Worm (Caenorhabditis elegans): ENCODE results near the gene F23H11.7.

The F23H11.7 gene

DNA sequence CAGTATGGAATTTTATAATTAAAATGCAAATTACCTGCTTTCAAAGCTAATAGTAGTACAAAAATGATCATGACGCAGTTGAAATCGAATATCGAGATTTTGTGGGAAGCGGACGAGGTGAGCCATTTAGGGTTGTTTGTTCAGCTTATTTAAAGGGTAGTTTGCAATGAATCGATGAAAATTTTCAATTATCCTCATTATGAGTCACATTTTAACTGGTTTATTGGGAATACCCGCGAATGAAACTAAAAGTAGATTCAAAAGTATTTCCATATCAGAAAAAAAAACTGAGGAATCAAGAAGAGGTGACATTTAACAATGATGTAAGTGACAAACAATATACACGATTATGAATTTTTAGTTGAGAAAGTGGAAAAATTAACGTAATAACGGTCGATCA lies at the start of gene F23H11.7:
F23H11.7 (minus strand) TSS at position 101 of the 400 bp plus-strand sequence.
- no peak for TF ChIP-seq dsc-1 (tag; optimal IDR thresholded peaks at IDR 0.05)
- TF ChIP-seq C16A3.4 (tag; optimal IDR thresholded peaks at IDR 0.05), result no peak
- no peak for TF ChIP-seq hlh-17 (GFP tag; optimal IDR thresholded peaks at IDR 0.05; ENCODE audit: borderline replicate concordance)
- TF ChIP-seq nhr-77 (tag; optimal IDR thresholded peaks at IDR 0.05), result no peak
- TF ChIP-seq elt-3 (tag; optimal IDR thresholded peaks at IDR 0.05), result no peak
- TF ChIP-seq isw-1 (GFP tag; IDR thresholded peaks at IDR 0.05), result no peak
- no peak for TF ChIP-seq lin-14 (GFP tag; optimal IDR thresholded peaks at IDR 0.05)
- no peak for TF ChIP-seq tbx-2 (tag; optimal IDR thresholded peaks at IDR 0.05)

DNA sequence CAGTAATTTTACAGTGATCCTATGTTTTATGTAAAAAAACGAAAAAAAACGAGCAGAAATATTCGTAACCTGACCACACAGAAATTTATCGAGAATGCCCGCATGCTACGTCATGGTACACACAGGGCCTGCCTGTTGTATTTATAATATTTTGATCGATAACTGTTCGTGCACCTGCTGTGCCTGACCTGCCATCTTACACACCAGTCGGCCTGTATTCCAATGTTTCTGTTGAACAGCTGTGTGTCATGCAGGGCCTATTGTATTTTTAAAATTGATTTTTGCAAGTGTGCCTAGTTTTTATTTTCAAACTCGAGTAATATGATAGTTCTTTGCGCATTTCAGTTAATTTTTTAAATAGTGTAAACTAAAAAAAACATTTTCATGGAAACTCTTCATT lies 47.0 kb upstream of the F23H11.7 start:
- no peak for TF ChIP-seq tbx-2 (tag; optimal IDR thresholded peaks at IDR 0.05)
- TF ChIP-seq fos-1 (tag; optimal IDR thresholded peaks at IDR 0.05), result no peak
- TF ChIP-seq Y116A8C.19 (tag; optimal IDR thresholded peaks at IDR 0.05; ENCODE audit: borderline replicate concordance), result no peak
- no peak for TF ChIP-seq rnt-1 (tag; optimal IDR thresholded peaks at IDR 0.05)
- TF ChIP-seq egl-13 (tag; optimal IDR thresholded peaks at IDR 0.05), result no peak
- no peak for TF ChIP-seq nhr-237 (tag; optimal IDR thresholded peaks at IDR 0.05)
- TF ChIP-seq ztf-4 (tag; optimal IDR thresholded peaks at IDR 0.05), result no peak
- no peak for TF ChIP-seq egl-27 (tag; optimal IDR thresholded peaks at IDR 0.05)
- TF ChIP-seq mdl-1 (tag; optimal IDR thresholded peaks at IDR 0.05), result no peak
- no peak for TF ChIP-seq ceh-88 (GFP tag; IDR thresholded peaks at IDR 0.05)
- no peak for TF ChIP-seq sox-4 (tag; optimal IDR thresholded peaks at IDR 0.05)

DNA sequence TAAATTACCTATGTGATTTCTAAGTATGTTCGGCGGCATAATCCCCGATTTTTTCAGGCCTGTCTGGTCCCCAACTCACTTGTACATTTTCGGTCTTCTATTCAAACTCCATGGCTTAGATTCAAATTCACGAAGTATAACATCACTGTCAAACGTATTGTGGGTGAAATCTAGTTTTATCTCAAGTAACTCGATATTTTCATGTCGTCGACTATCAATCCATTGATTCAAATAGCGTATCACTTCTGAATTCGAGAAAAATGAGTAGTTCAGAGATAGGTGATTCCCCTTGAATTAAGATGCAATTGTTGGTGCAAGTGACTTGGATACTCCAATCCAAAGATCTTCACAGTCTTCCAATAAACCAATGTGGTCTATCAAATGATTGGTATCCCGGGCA lies 45.4 kb upstream of the F23H11.7 start:
- TF ChIP-seq snpc-4 (tag; optimal IDR thresholded peaks at IDR 0.05) (no peak), nhr-47 (tag; optimal IDR thresholded peaks at IDR 0.05) (no peak), lin-35 (GFP tag; optimal IDR thresholded peaks at IDR 0.05) (no peak), sox-4 (tag; optimal IDR thresholded peaks at IDR 0.05) (no peak), ceh-8 (GFP tag; optimal IDR thresholded peaks at IDR 0.05) (no peak), nhr-84 (tag; optimal IDR thresholded peaks at IDR 0.05) (no peak), nhr-11 (tag; optimal IDR thresholded peaks at IDR 0.05) (no peak), mef-2 (tag; optimal IDR thresholded peaks at IDR 0.05) (no peak), lin-14 (GFP tag; optimal IDR thresholded peaks at IDR 0.05) (no peak), ztf-4 (tag; optimal IDR thresholded peaks at IDR 0.05) (no peak), ces-1 (GFP tag; optimal IDR thresholded peaks at IDR 0.05) (no peak), elt-3 (tag; optimal IDR thresholded peaks at IDR 0.05) (no peak)

DNA sequence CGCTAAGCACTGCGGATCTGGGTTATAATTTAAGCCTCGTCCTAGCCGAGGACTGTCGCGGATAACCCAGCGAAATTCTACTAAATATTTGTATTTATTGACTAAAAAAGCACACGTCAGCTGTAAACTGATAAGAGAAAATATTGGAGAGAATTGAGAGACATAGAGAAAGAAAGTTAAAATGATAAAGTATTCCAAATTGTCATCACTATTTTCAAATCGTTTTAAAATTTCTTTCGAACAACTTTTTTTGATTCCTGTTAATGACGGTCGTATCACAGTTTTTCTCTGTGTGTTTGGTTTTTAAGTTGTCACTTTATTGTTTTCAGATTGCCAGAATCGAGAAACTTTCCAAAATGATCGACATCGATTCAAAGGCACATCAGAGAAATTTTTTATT lies 42.7 kb upstream of the F23H11.7 start, which contains the start of gene fbxa-51:
fbxa-51 (plus strand) TSS at position 322 of the 400 bp plus-strand sequence.
- no peak for TF ChIP-seq lir-3 (tag; optimal IDR thresholded peaks at IDR 0.05; ENCODE audit: poor library complexity)
- no peak for TF ChIP-seq hpl-2 (GFP tag; optimal IDR thresholded peaks at IDR 0.05)
- TF ChIP-seq vab-15 (tag; optimal IDR thresholded peaks at IDR 0.05), result no peak
- TF ChIP-seq egl-27 (tag; optimal IDR thresholded peaks at IDR 0.05), result no peak
- no peak for TF ChIP-seq zip-4 (GFP tag; optimal IDR thresholded peaks at IDR 0.05)
- TF ChIP-seq lin-13 (GFP tag; optimal IDR thresholded peaks at IDR 0.05), result no peak
- TF ChIP-seq nhr-237 (tag; optimal IDR thresholded peaks at IDR 0.05), result no peak
- no peak for TF ChIP-seq ceh-8 (GFP tag; optimal IDR thresholded peaks at IDR 0.05)
- TF ChIP-seq mab-9 (GFP tag; IDR thresholded peaks at IDR 0.05), result no peak
- TF ChIP-seq pax-3 (tag; optimal IDR thresholded peaks at IDR 0.05), result no peak
- no peak for TF ChIP-seq ztf-4 (tag; optimal IDR thresholded peaks at IDR 0.05)
- TF ChIP-seq dpl-1 (GFP tag; optimal IDR thresholded peaks at IDR 0.05), result no peak
- TF ChIP-seq nhr-12 (tag; optimal IDR thresholded peaks at IDR 0.05), result no peak
- TF ChIP-seq elt-3 (tag; optimal IDR thresholded peaks at IDR 0.05), result no peak
- no peak for TF ChIP-seq sup-37 (GFP tag; optimal IDR thresholded peaks at IDR 0.05)
- no peak for TF ChIP-seq aly-2 (tag; optimal IDR thresholded peaks at IDR 0.05)
- TF ChIP-seq unc-30 (tag; optimal IDR thresholded peaks at IDR 0.05), result no peak
- no peak for TF ChIP-seq ztf-11 (tag; optimal IDR thresholded peaks at IDR 0.05)
- no peak for TF ChIP-seq zag-1 (tag; optimal IDR thresholded peaks at IDR 0.05)
